Fruit fly (Drosophila melanogaster) whole organism, wandering third instar larva: ENCODE measurements around the gene noc.

ENCODE experiments used
- CrebA ChIP-seq: fragments of 200-800 bp; sonication (Bioruptor generic); optimal IDR thresholded peaks from 2 replicates; lab custom pipeline; 2016; ENCODE audit warnings: missing biosample characterization, mild to moderate bottlenecking, missing genetic modification characterization, borderline replicate concordance
- psq ChIP-seq: fragments of 200-800 bp; sonication (Bioruptor generic); optimal IDR thresholded peaks from 3 replicates; lab custom pipeline; 2017; ENCODE audit warnings: missing biosample characterization, mild to moderate bottlenecking, missing genetic modification characterization, moderate library complexity

DNA sequence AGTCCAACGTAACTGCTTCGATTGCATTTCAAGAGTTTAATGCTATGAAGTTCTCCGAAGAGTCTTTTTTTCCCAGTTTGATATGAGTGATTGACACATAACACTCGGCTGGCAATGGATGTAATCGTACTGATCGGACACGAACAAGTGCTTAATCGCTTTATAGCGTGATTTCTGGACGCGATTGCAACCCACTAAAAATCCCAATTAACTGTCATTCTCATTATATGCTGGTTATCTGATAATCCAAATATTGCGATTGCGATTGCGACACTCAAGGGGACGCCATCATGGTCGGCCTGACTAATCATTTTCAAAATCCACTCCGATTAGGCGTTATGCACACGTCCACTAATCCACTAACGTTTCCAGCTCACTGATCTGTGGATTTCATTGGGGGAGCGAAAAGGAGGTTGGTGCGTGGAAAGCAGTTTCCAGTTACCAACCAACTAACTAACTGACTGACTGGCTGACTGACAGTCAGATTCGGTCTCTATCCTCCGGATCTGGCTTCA lies 42.2 kb downstream of the noc start:
- TF ChIP-seq psq, result no peak
- no peak for TF ChIP-seq CrebA
